Fruit fly (Drosophila melanogaster) whole organism, embryonic: Measurements from ENCODE around the gene CG10663.

Experiments used
- Ada2b ChIP-seq: fragments of 200-800 bp; sonication (Bioruptor generic); IDR thresholded peaks from 2 replicates; pipeline ENCODE4 v1.3.6; 2022; ENCODE audit warnings: missing biosample characterization, missing genetic modification characterization
- B-H1 ChIP-seq: fragments of 200-800 bp; sonication (Bioruptor generic); IDR thresholded peaks from 3 replicates; pipeline ENCODE4 v1.3.6; 2022; ENCODE audit warnings: missing biosample characterization, missing genetic modification characterization
- Bgb ChIP-seq: fragments of 200-800 bp; sonication (Bioruptor generic); IDR thresholded peaks from 2 replicates; pipeline ENCODE4 v1.3.6; 2022; ENCODE audit warnings: missing biosample characterization, missing genetic modification characterization; ENCODE audit not compliant: partially characterized antibody
- CG1024 ChIP-seq: fragments of 200-800 bp; sonication (Bioruptor generic); IDR thresholded peaks from 2 replicates; pipeline ENCODE4 v1.3.6; 2022; ENCODE audit warnings: missing biosample characterization, missing genetic modification characterization
- CG11504 ChIP-seq: fragments of 200-800 bp; sonication (Bioruptor generic); optimal IDR thresholded peaks from 3 replicates; lab custom pipeline; 2019; ENCODE audit warnings: missing biosample characterization, mild to moderate bottlenecking, missing genetic modification characterization, moderate library complexity
- CG11723 ChIP-seq: fragments of 200-800 bp; sonication (Bioruptor generic); optimal IDR thresholded peaks from 2 replicates; lab custom pipeline; 2017; ENCODE audit warnings: missing biosample characterization, mild to moderate bottlenecking, missing genetic modification characterization
- CG12299 ChIP-seq: fragments of 200-800 bp; sonication (Bioruptor generic); optimal IDR thresholded peaks from 2 replicates; lab custom pipeline; 2018; ENCODE audit warnings: missing biosample characterization, mild to moderate bottlenecking, missing genetic modification characterization
- CG12659 ChIP-seq: fragments of 200-800 bp; sonication (Bioruptor generic); optimal IDR thresholded peaks from 3 replicates; lab custom pipeline; 2017; ENCODE audit warnings: mild to moderate bottlenecking, missing biosample characterization, missing genetic modification reagents, missing genetic modification characterization
- CG12769 ChIP-seq: fragments of 200-800 bp; sonication (Bioruptor generic); optimal IDR thresholded peaks from 2 replicates; lab custom pipeline; 2019; ENCODE audit warnings: missing biosample characterization, mild to moderate bottlenecking, missing genetic modification characterization, moderate library complexity
- CG13424 ChIP-seq: fragments of 200-800 bp; sonication (Bioruptor generic); optimal IDR thresholded peaks from 2 replicates; lab custom pipeline; 2019; ENCODE audit warnings: missing biosample characterization, mild to moderate bottlenecking, missing genetic modification characterization, moderate library complexity
- CG14965 ChIP-seq: fragments of 200-800 bp; sonication (Bioruptor generic); optimal IDR thresholded peaks from 2 replicates; lab custom pipeline; 2016; ENCODE audit warnings: missing biosample characterization, missing genetic modification characterization, borderline replicate concordance
- CG16813 ChIP-seq: fragments of 200-800 bp; sonication (Bioruptor generic); IDR thresholded peaks from 3 replicates; pipeline ENCODE4 v1.3.6; 2022; ENCODE audit warnings: missing biosample characterization, missing genetic modification characterization; ENCODE audit not compliant: partially characterized antibody
- CG17568 ChIP-seq: fragments of 200-800 bp; sonication (Bioruptor generic); optimal IDR thresholded peaks from 2 replicates; lab custom pipeline; 2018; ENCODE audit warnings: missing biosample characterization, mild to moderate bottlenecking, missing genetic modification characterization, moderate library complexity
- CG17612 ChIP-seq: fragments of 200-800 bp; sonication (Bioruptor generic); IDR thresholded peaks from 2 replicates; pipeline ENCODE4 v1.3.6; 2022; ENCODE audit warnings: missing biosample characterization, missing genetic modification characterization
- CG2202 ChIP-seq: fragments of 200-800 bp; sonication (Bioruptor generic); optimal IDR thresholded peaks from 2 replicates; lab custom pipeline; 2018; ENCODE audit warnings: missing biosample characterization, mild to moderate bottlenecking, missing genetic modification characterization
- CG31441 ChIP-seq: fragments of 200-800 bp; sonication (Bioruptor generic); IDR thresholded peaks from 2 replicates; pipeline ENCODE4 v1.3.6; 2022; ENCODE audit warnings: missing biosample characterization, missing genetic modification characterization
- CG34376 ChIP-seq: fragments of 200-800 bp; sonication (Bioruptor generic); optimal IDR thresholded peaks from 2 replicates; lab custom pipeline; 2018; ENCODE audit warnings: missing biosample characterization, mild to moderate bottlenecking, missing genetic modification characterization
- CG34422 ChIP-seq: fragments of 200-800 bp; sonication (Bioruptor generic); IDR thresholded peaks from 3 replicates; pipeline ENCODE4 v1.3.6; 2022; ENCODE audit warnings: missing biosample characterization, missing genetic modification characterization
- CG4360 ChIP-seq: fragments of 200-800 bp; sonication (Bioruptor generic); IDR thresholded peaks from 2 replicates; pipeline ENCODE4 v1.3.6; 2022; ENCODE audit warnings: missing biosample characterization, missing genetic modification characterization
- CG9609 ChIP-seq: fragments of 200-800 bp; sonication (Bioruptor generic); optimal IDR thresholded peaks from 3 replicates; lab custom pipeline; 2016; ENCODE audit warnings: missing biosample characterization, missing genetic modification characterization
- CG9797 ChIP-seq: fragments of 200-800 bp; sonication (Bioruptor generic); optimal IDR thresholded peaks from 3 replicates; lab custom pipeline; 2018; ENCODE audit warnings: missing biosample characterization, mild to moderate bottlenecking, missing genetic modification characterization
- Doc3 ChIP-seq: fragments of 200-800 bp; sonication (Bioruptor generic); IDR thresholded peaks from 3 replicates; pipeline ENCODE4 v1.3.6; 2022; ENCODE audit warnings: missing biosample characterization, missing genetic modification characterization; ENCODE audit not compliant: partially characterized antibody
- Elba2 ChIP-seq: fragments of 200-800 bp; sonication (Bioruptor generic); optimal IDR thresholded peaks from 3 replicates; lab custom pipeline; 2016; ENCODE audit warnings: missing biosample characterization, missing genetic modification characterization
- GATAe ChIP-seq: fragments of 200-800 bp; sonication (Bioruptor generic); conservative IDR thresholded peaks from 2 replicates; pipeline ENCODE4 v1.3.6; 2022; ENCODE audit warnings: missing biosample characterization, missing genetic modification characterization
- HLH3B ChIP-seq: fragments of 200-800 bp; sonication (Bioruptor generic); IDR thresholded peaks from 2 replicates; pipeline ENCODE4 v1.3.6; 2022; ENCODE audit warnings: missing biosample characterization, missing genetic modification characterization
- HLH4C ChIP-seq: fragments of 200-800 bp; sonication (Bioruptor generic); IDR thresholded peaks from 3 replicates; pipeline ENCODE4 v1.3.6; 2022; ENCODE audit warnings: missing biosample characterization, missing genetic modification characterization; ENCODE audit not compliant: partially characterized antibody
- Hr3 ChIP-seq: fragments of 200-800 bp; sonication (Bioruptor generic); optimal IDR thresholded peaks from 3 replicates; lab custom pipeline; 2016; ENCODE audit warnings: missing biosample characterization, missing genetic modification characterization
- Max ChIP-seq: fragments of 200-800 bp; sonication (Bioruptor generic); optimal IDR thresholded peaks from 2 replicates; lab custom pipeline; 2016; ENCODE audit warnings: missing biosample characterization, mild to moderate bottlenecking, missing genetic modification characterization
- NfI ChIP-seq: fragments of 200-800 bp; sonication (Bioruptor generic); optimal IDR thresholded peaks from 3 replicates; lab custom pipeline; 2018; ENCODE audit warnings: missing biosample characterization, mild to moderate bottlenecking, missing genetic modification characterization, moderate library complexity
- Opbp ChIP-seq: fragments of 200-800 bp; sonication (Bioruptor generic); IDR thresholded peaks from 3 replicates; pipeline ENCODE4 v1.3.6; 2022; ENCODE audit warnings: missing biosample characterization, missing genetic modification characterization; ENCODE audit not compliant: partially characterized antibody
- Optix ChIP-seq: fragments of 200-800 bp; sonication (Bioruptor generic); IDR thresholded peaks from 3 replicates; pipeline ENCODE4 v1.3.6; 2022; ENCODE audit warnings: missing biosample characterization, missing genetic modification characterization
- PHDP ChIP-seq: fragments of 200-800 bp; sonication (Bioruptor generic); optimal IDR thresholded peaks from 3 replicates; lab custom pipeline; 2018; ENCODE audit warnings: missing biosample characterization, mild to moderate bottlenecking, missing genetic modification characterization, moderate library complexity
- Stat92E ChIP-seq, 3 experiments: fragments of >200 bp in 2 of 3; fragments of 200-800 bp in 1 of 3; sonication (Bioruptor generic) in 1 of 3; optimal IDR thresholded peaks; 2 replicates each; lab custom pipeline; 2017 to 2019; ENCODE audit warnings: missing biosample characterization in 3 of 3, missing genetic modification characterization in 3 of 3, mild to moderate bottlenecking in 1 of 3, moderate library complexity in 1 of 3
- Vsx1 ChIP-seq: fragments of 200-800 bp; sonication (Bioruptor generic); optimal IDR thresholded peaks from 2 replicates; lab custom pipeline; 2017; ENCODE audit warnings: missing biosample characterization, mild to moderate bottlenecking, missing genetic modification characterization, missing genetic modification reagents
- YL-1 ChIP-seq: fragments of 200-800 bp; sonication (Bioruptor generic); optimal IDR thresholded peaks from 3 replicates; lab custom pipeline; 2017; ENCODE audit warnings: missing biosample characterization, mild to moderate bottlenecking, missing genetic modification characterization
- amos ChIP-seq: fragments of 200-800 bp; sonication (Bioruptor generic); IDR thresholded peaks from 2 replicates; pipeline ENCODE4 v1.3.6; 2022; ENCODE audit warnings: missing biosample characterization, missing genetic modification characterization; ENCODE audit not compliant: partially characterized antibody
- br ChIP-seq: fragments of >200 bp; optimal IDR thresholded peaks from 2 replicates; lab custom pipeline; 2017
- ci ChIP-seq: fragments of 200-800 bp; sonication (Bioruptor generic); IDR thresholded peaks from 3 replicates; pipeline ENCODE4 v1.3.6; 2022; ENCODE audit warnings: missing biosample characterization, missing genetic modification characterization
- eve ChIP-seq, 2 experiments: fragments of >200 bp; optimal IDR thresholded peaks; 2 replicates each; lab custom pipeline; 2017; ENCODE audit warnings: missing biosample characterization in 2 of 2, missing genetic modification characterization in 2 of 2
- fd96Cb ChIP-seq: fragments of 200-800 bp; sonication (Bioruptor generic); optimal IDR thresholded peaks from 2 replicates; lab custom pipeline; 2018; ENCODE audit warnings: missing biosample characterization, mild to moderate bottlenecking, missing genetic modification characterization, moderate library complexity
- ind ChIP-seq: fragments of 200-800 bp; sonication (Bioruptor generic); optimal IDR thresholded peaks from 3 replicates; lab custom pipeline; 2016; ENCODE audit warnings: missing biosample characterization, missing genetic modification characterization
- lab ChIP-seq: fragments of 200-800 bp; sonication (Bioruptor generic); optimal IDR thresholded peaks from 3 replicates; lab custom pipeline; 2017; ENCODE audit warnings: missing biosample characterization, missing genetic modification characterization, mild to moderate bottlenecking, moderate library complexity, missing genetic modification reagents
- mld ChIP-seq: fragments of 200-800 bp; sonication (Bioruptor generic); IDR thresholded peaks from 3 replicates; pipeline ENCODE4 v1.3.6; 2022; ENCODE audit warnings: missing biosample characterization, missing genetic modification characterization; ENCODE audit not compliant: partially characterized antibody
- nom ChIP-seq: fragments of 200-800 bp; sonication (Bioruptor generic); optimal IDR thresholded peaks from 2 replicates; lab custom pipeline; 2017; ENCODE audit warnings: missing biosample characterization, missing genetic modification characterization, mild to moderate bottlenecking, moderate library complexity, missing genetic modification reagents
- onecut ChIP-seq: fragments of 200-800 bp; sonication (Bioruptor generic); IDR thresholded peaks from 2 replicates; pipeline ENCODE4 v1.3.6; 2022; ENCODE audit warnings: missing biosample characterization, missing genetic modification characterization
- pita ChIP-seq: fragments of 200-800 bp; sonication (Bioruptor generic); optimal IDR thresholded peaks from 2 replicates; lab custom pipeline; 2017; ENCODE audit warnings: missing biosample characterization, mild to moderate bottlenecking, missing genetic modification characterization
- tna ChIP-seq: fragments of 200-800 bp; sonication (Bioruptor generic); IDR thresholded peaks from 2 replicates; pipeline ENCODE4 v1.3.6; 2022; ENCODE audit warnings: missing biosample characterization, missing genetic modification characterization; ENCODE audit not compliant: partially characterized antibody
- usp ChIP-seq: fragments of >200 bp; optimal IDR thresholded peaks from 2 replicates; lab custom pipeline; 2017; ENCODE audit warnings: missing biosample characterization, missing genetic modification characterization
- wor ChIP-seq: fragments of 200-800 bp; sonication (Bioruptor generic); IDR thresholded peaks from 2 replicates; pipeline ENCODE4 v1.3.6; 2022; ENCODE audit warnings: missing biosample characterization, missing genetic modification characterization

The CG10663 gene

DNA sequence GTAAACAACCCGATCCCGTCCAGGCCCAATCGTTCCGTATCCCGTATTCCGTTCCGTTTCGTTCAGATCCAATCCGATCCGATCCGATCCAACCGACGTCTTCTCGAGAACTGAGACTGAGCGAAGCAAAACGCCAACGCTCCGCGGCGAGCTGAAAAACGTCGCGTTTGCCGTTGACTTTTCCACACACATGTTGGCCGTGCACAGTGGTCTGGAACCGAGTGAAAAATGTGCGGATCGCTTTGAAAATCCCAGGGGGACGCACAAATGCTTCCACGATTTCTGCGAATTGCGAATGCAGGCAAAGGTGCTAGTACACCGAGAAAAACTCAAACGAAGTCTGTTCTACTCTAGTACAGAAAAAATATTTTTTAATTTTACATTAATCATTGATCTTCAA, at the start of gene CG10663 (continued):
- TF ChIP-seq tna (GFP tag; lab: Robert Waterston, UW) (peak; percentile 51; the same call in 1 of the 2 replicates), Elba2 (GFP tag; lab: Kevin White, UChicago) (no peak), ind (GFP tag; lab: Kevin White, UChicago) (no peak), PHDP (tag; lab: Kevin White, UChicago) (no peak), CG34376 (GFP tag; lab: Kevin White, UChicago) (no peak), CG4360 (GFP tag; lab: Robert Waterston, UW) (no peak), CG1024 (GFP tag; lab: Robert Waterston, UW) (0 out of 2 replicates have a peak, but pooled peaks have one; percentile 16), Stat92E (GFP tag; optimal IDR thresholded peaks at IDR 0.05; lab: Kevin White, UChicago) (peak in 1 of 3 experiments; percentile 32), ci (GFP tag; lab: Robert Waterston, UW) (peak; percentile 72; the same call in 2 of the 3 replicates), lab (GFP tag; lab: Kevin White, UChicago) (no peak), fd96Cb (tag; lab: Kevin White, UChicago) (no peak), pita (GFP tag; lab: Kevin White, UChicago) (no peak), GATAe (GFP tag; lab: Robert Waterston, UW) (no peak), CG12299 (tag; lab: Kevin White, UChicago) (no peak), NfI (GFP tag; lab: Kevin White, UChicago) (peak; percentile 20), B-H1 (GFP tag; lab: Robert Waterston, UW) (peak; percentile 17; the same call in 1 of the 3 replicates), CG31441 (GFP tag; lab: Robert Waterston, UW) (no peak), YL-1 (GFP tag; lab: Kevin White, UChicago) (no peak), Hr3 (GFP tag; lab: Kevin White, UChicago) (no peak), amos (no peak; the same call in 1 of the 2 replicates), br (no peak), CG14965 (GFP tag; lab: Kevin White, UChicago) (no peak), Doc3 (GFP tag; lab: Robert Waterston, UW) (0 out of 3 replicates have a peak, but pooled peaks have one; percentile 33), nom (GFP tag; lab: Kevin White, UChicago) (no peak), CG11504 (tag; lab: Kevin White, UChicago) (peak; percentile 85), Opbp (GFP tag; lab: Robert Waterston, UW) (0 out of 3 replicates have a peak, but pooled peaks have one; percentile 24), onecut (GFP tag; lab: Robert Waterston, UW) (0 out of 2 replicates have a peak, but pooled peaks have one; percentile 25), Vsx1 (GFP tag; lab: Kevin White, UChicago) (no peak), Ada2b (GFP tag; lab: Robert Waterston, UW) (peak; percentile 28), mld (GFP tag; lab: Robert Waterston, UW) (peak; percentile 34; the same call in 1 of the 3 replicates), wor (GFP tag; lab: Robert Waterston, UW) (no peak), CG12659 (GFP tag; lab: Kevin White, UChicago) (no peak), CG11723 (GFP tag; lab: Kevin White, UChicago) (peak; percentile 33), CG9609 (GFP tag; lab: Kevin White, UChicago) (no peak), CG2202 (tag; lab: Kevin White, UChicago) (peak; percentile 3), HLH3B (GFP tag; lab: Robert Waterston, UW) (peak; percentile 45), CG9797 (no peak), usp (GFP tag; lab: Kevin White, UChicago) (no peak), Bgb (GFP tag; lab: Robert Waterston, UW) (peak; percentile 41; the same call in 1 of the 2 replicates), Optix (GFP tag; lab: Robert Waterston, UW) (0 out of 3 replicates have a peak, but pooled peaks have one; percentile 43), CG16813 (GFP tag; lab: Robert Waterston, UW) (peak; percentile 43; the same call in 1 of the 3 replicates), CG13424 (no peak), CG17612 (GFP tag; lab: Robert Waterston, UW) (no peak), CG34422 (no peak), eve (GFP tag; optimal IDR thresholded peaks at IDR 0.05; lab: Kevin White, UChicago) (no peak), CG12769 (tag; lab: Kevin White, UChicago) (peak; percentile 88), CG17568 (GFP tag; lab: Kevin White, UChicago) (no peak), HLH4C (peak; percentile 53; the same call in 2 of the 3 replicates), Max (GFP tag; lab: Kevin White, UChicago) (peak; percentile 10)
